Fruit fly (Drosophila melanogaster): ENCODE measurements around the gene ND-24.

Gene ND-24

DNA sequence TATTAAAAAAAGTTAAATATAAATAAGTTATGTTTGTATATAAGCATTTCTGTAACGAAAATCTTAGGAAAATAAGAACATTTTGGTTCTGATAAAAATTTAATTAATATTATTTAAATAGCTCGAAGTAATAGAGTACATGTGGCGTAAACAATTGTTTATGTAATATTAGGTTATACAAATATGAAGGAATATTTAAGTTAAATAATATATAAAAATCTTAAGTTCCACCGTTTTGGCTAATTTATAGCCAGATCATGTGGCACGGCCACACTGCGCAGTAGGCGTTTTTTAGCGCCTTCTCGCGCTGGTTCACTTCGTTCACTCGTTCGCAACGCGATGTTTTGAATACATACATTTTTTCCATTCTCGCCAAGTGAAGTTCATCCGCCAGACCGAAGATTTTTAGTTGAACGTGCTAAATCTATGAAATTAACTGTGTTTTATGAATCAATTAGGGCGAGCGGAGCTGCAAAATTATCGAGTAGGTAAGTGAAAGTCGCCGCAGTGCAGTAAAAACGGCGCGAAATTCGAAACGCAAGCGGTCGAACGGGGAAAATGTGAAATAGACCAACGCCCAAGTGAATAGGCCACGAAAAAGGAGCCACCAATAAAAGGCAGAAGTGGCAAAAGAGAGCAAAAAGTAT is 25.3 kb downstream of the ND-24 start, which contains the start of gene beta-Spec:
Gene beta-Spec (plus strand): TSS at position 323 of the 647 bp plus-strand sequence.
- TF ChIP-seq pan (optimal IDR thresholded peaks at IDR 0.05), result no peak
- no peak for TF ChIP-seq Dll (optimal IDR thresholded peaks at IDR 0.05)
- no peak for TF ChIP-seq CG8478 (optimal IDR thresholded peaks at IDR 0.05)
- TF ChIP-seq psq (optimal IDR thresholded peaks at IDR 0.05), result no peak

DNA sequence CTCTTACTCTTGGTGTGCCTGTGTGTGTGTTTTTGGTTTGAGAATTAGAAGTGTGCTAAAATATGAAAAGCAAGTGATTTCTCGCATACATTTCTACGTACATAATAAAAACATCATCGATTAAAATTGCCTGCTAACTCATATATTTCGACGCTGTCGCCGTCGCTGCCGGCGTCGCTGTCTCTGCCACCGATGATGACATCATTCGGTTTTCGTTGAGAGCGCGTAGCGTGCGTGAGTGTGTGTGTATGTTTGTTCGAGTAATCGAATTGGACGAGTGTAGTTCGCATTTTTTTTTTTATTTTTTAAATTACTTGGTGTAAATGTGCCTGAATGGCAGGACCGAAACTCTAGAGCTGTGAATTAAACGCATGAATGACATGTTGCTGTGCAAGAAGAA is 25.8 kb downstream of the ND-24 start:
- TF ChIP-seq pan (optimal IDR thresholded peaks at IDR 0.05) (no peak), EcR (GFP tag; optimal IDR thresholded peaks at IDR 0.05) (no peak), psq (optimal IDR thresholded peaks at IDR 0.05) (no peak), Dll (optimal IDR thresholded peaks at IDR 0.05) (no peak), usp (GFP tag; optimal IDR thresholded peaks at IDR 0.05) (no peak), CG8478 (optimal IDR thresholded peaks at IDR 0.05) (no peak)

DNA sequence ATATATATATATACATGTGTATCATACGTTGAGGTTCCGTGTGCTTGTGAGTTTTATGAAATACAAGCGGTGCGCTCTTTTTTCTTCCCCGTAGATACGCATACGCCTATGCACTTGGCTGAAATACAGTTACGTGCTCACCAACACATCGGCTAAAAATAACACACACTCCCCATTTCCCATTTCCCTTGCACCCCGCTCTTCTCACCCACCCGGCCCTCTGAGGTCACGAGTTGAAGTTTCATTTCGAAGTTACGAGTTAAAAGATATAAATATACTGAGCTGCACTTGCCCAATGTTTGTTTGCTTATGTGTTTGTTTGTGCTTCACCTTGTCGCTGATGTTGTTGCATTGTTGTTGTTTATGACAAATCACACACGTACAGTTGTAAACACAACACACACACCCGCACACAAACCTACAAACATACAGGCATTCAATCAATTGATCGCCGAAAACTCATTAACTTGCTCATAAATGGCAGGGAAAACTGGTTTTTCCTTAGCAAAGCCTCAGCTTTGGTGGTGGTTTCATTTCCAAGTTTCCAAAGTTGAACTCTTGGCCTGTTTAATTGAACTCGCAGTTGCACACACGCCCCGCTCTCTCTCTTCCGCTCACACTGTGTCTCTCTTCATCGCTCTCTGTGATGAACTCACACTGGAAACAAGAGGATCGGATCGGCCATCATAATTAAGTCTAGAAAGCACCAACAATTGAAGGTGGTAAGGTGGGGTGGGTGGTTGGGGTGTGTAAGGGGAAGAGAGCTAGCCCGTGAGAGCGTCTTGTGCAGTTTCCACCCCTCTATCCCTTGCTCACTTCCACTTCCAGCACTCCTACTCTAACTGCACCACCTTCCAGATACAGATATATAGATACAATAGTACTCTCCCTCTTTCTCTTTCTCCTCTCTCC is 26.6 kb downstream of the ND-24 start:
- TF ChIP-seq CG8478 (optimal IDR thresholded peaks at IDR 0.05) (no peak), usp (GFP tag; optimal IDR thresholded peaks at IDR 0.05) (no peak), EcR (GFP tag; optimal IDR thresholded peaks at IDR 0.05) (no peak), pan (optimal IDR thresholded peaks at IDR 0.05) (no peak), psq (optimal IDR thresholded peaks at IDR 0.05) (no peak), Dll (optimal IDR thresholded peaks at IDR 0.05) (no peak)

DNA sequence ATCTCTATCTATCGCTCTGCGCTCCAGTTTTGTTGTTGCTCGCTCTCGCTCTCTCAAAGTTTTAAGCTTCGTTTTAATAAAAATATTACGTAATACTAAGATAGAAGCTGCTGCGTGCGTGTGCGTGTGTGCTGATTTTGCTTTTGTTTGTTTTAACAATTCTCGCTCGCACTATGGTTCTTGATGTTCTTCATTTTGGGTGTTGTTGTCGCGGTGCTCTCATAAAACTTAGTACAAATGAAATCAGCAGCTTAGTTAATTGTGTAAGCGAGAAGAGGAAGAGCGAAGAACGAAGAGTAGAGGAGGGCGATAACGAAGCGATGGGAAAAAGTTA is 27.2 kb downstream of the ND-24 start:
- no peak for TF ChIP-seq Dll (optimal IDR thresholded peaks at IDR 0.05)
- no peak for TF ChIP-seq CG8478 (optimal IDR thresholded peaks at IDR 0.05)
- TF ChIP-seq EcR (GFP tag; optimal IDR thresholded peaks at IDR 0.05), result no peak
- no peak for TF ChIP-seq usp (GFP tag; optimal IDR thresholded peaks at IDR 0.05)

DNA sequence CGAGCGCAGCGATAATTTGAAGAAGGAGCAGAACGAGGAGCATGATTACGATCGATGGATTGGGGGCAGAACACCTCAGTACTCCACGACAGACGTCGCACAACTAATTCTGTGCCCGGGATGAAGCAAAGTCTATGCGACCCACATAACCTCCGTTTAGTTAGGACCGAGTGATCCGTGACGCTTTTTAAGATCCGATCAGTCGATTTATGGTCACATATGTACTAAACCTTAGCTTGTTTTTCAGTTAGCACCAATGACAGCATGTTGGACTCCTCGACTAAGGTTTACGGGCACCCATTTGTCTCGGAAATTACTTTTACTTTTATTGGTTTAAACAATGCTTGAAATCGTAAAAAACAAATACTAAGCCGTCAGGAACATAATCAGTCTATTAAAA is 39.9 kb downstream of the ND-24 start, which contains the start of gene CG12990:
Gene CG12990 (minus strand): TSS at position 101 of the 400 bp plus-strand sequence.
- TF ChIP-seq psq (optimal IDR thresholded peaks at IDR 0.05), result no peak
- no peak for TF ChIP-seq usp (GFP tag; optimal IDR thresholded peaks at IDR 0.05)
- no peak for TF ChIP-seq EcR (GFP tag; optimal IDR thresholded peaks at IDR 0.05)
- no peak for TF ChIP-seq pan (optimal IDR thresholded peaks at IDR 0.05)
- TF ChIP-seq CG8478 (optimal IDR thresholded peaks at IDR 0.05), result no peak
- TF ChIP-seq Dll (optimal IDR thresholded peaks at IDR 0.05), result no peak

DNA sequence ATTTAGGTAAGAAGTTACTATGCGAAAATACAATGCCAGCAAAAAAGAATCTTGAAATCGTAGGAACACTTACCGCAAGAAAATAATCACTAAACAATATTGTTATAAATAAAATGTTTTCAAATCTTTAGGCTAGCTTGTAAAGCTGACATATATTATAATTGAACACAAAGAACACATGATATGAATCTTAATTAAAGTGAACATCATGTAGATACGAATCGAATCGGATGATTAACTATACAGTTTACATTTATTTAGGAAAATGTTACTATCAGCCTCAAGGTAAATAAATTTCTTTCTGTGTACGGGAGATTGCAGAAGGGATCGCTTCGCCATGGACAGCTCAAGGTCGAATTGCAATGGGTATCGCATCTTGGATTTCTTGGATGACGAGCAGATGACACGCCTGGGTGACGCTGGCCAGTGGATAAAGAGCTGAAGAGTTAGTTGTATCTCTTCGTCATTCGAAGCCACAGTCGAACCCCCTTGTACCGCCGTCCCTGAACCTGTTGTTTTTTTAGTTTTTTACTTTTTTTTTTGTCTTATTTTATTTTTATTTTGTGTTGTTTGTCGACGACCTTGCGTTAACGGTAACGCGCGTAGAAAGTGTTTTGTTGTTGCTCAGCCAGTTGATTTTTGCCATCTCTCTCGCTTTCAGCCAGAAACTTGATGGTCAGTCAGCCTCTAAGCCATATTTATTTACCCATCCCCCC is 46.2 kb downstream of the ND-24 start:
- TF ChIP-seq CG8478 (optimal IDR thresholded peaks at IDR 0.05) (no peak), psq (optimal IDR thresholded peaks at IDR 0.05) (no peak), EcR (GFP tag; optimal IDR thresholded peaks at IDR 0.05) (no peak)

DNA sequence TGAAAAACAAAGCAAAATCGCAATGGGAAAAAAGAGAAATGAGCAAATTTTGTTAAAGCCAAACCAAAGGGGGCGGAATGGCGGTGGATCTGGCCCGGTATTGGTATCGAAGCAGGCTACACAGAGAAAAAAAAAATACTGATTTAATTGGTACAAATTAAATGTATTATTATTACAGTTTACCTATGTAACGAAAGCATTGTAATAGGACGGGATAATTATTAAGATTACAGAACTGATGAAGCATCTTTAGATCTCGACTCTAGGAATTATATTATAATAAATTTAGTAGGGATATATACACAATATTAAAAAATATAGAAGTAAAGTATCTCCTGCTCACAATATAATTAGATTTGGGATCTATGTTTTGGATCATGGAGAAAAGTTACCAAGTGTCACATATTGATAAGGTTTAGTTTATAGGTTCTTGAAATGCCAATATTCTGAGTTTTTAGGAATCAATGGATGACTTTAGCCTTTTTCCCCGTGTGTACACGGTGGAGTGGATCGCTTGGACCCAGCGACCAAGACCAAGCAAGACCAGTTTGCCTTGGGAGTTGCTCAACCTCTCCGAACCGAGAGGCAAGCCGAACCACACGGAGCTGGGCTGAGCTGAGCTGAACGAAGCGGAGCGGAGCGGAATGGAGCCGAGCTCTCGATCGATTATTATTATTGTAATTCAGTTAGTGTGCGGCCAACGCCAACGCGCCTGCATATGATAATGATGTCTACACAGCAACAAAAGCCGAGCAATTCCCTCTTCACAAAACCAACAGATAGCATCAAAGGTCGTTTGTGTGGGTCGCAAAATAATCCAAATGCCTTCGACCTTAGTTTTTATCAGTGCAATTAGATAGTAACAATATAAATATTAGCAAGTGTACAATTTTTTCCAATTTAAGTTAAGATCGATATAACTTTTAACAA is 48.0 kb downstream of the ND-24 start:
- no peak for TF ChIP-seq usp (GFP tag; optimal IDR thresholded peaks at IDR 0.05)
- TF ChIP-seq CG8478 (optimal IDR thresholded peaks at IDR 0.05), result no peak
- TF ChIP-seq psq (optimal IDR thresholded peaks at IDR 0.05), result no peak
- no peak for TF ChIP-seq pan (optimal IDR thresholded peaks at IDR 0.05)
- TF ChIP-seq EcR (GFP tag; optimal IDR thresholded peaks at IDR 0.05), result no peak
- TF ChIP-seq Dll (optimal IDR thresholded peaks at IDR 0.05), result no peak

DNA sequence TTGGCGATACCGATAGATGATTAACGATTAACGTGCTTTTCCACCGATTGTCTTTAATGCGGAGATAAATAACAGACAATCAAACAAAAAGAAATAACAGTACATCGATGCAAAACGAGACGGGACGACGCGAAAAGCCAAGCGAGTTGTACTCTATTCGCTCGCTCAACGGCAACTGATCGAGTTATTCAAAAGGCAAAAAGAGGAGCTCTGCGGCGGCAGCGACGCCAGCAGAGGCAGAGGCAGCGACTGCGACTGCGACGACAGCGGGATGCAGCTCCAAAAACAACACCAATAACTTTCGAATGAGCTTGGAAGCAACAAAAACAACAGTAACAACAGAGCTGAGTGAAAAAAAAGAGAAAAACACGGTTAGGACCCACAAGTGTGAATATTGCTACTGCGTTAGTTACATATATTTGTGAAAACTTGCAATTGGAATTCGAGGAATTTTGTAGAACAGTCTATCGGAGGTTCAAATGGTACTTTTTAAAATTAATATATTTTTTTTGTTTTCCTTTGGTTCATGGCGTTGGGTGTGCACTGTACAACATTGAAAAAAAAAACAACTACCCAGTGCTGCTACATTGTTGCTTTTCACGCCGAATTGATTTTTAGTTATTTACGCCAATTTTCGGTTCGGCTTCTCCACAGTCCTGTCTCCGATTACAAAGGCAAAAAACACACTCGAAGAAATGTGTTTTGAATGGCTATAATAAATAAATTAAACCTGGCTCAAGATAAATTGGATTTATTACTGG is 51.0 kb downstream of the ND-24 start:
- TF ChIP-seq Dll (optimal IDR thresholded peaks at IDR 0.05) (no peak), usp (GFP tag; optimal IDR thresholded peaks at IDR 0.05) (no peak), CG8478 (optimal IDR thresholded peaks at IDR 0.05) (no peak), pan (optimal IDR thresholded peaks at IDR 0.05) (no peak), EcR (GFP tag; optimal IDR thresholded peaks at IDR 0.05) (no peak), psq (optimal IDR thresholded peaks at IDR 0.05) (no peak)
